Worm (Caenorhabditis elegans) whole organism, L3 larva: ENCODE measurements around the gene Y49F6A.5.

Experiments used
- R02D3.7 ChIP-seq: fragments of 150-350 bp; optimal IDR thresholded peaks from 2 replicates; lab custom pipeline; 2014; ENCODE audit warnings: missing biosample characterization, missing genetic modification characterization
- ZK546.5 ChIP-seq: sonication (generic microtip); optimal IDR thresholded peaks from 2 replicates; lab custom pipeline; 2017; ENCODE audit warnings: missing biosample characterization, missing genetic modification characterization
- aly-2 ChIP-seq: fragments of 150-350 bp; optimal IDR thresholded peaks from 2 replicates; lab custom pipeline; 2014; ENCODE audit warnings: missing biosample characterization, missing genetic modification characterization
- ceh-16 ChIP-seq: sonication (generic microtip); optimal IDR thresholded peaks from 2 replicates; lab custom pipeline; 2017; ENCODE audit warnings: missing biosample characterization, missing genetic modification characterization
- ceh-82 ChIP-seq: fragments of 150-350 bp; optimal IDR thresholded peaks from 2 replicates; lab custom pipeline; 2014; ENCODE audit warnings: missing biosample characterization, missing genetic modification characterization
- ceh-9 ChIP-seq: sonication (generic microtip); optimal IDR thresholded peaks from 2 replicates; lab custom pipeline; 2018; ENCODE audit warnings: missing biosample characterization, missing genetic modification characterization
- daf-12 ChIP-seq: fragments of 150-350 bp; optimal IDR thresholded peaks from 2 replicates; lab custom pipeline; 2014; ENCODE audit warnings: missing biosample characterization, missing genetic modification reagents, missing genetic modification characterization
- egl-27 ChIP-seq: sonication (generic microtip); optimal IDR thresholded peaks from 4 replicates; lab custom pipeline; 2017; ENCODE audit warnings: missing biosample characterization, missing genetic modification reagents, missing genetic modification characterization
- elt-1 ChIP-seq: fragments of 150-350 bp; optimal IDR thresholded peaks from 2 replicates; lab custom pipeline; 2014; ENCODE audit warnings: missing biosample characterization, missing genetic modification characterization
- elt-2 ChIP-seq: sonication (generic microtip); optimal IDR thresholded peaks from 2 replicates; lab custom pipeline; 2016; ENCODE audit warnings: missing genetic modification reagents, mild to moderate bottlenecking, missing genetic modification characterization, missing compliant biosample characterization
- elt-3 ChIP-seq, 3 experiments: fragments of 150-350 bp in 1 of 3; sonication (generic microtip) in 2 of 3; optimal IDR thresholded peaks; 2 replicates in 2 of 3; 4 replicates in 1 of 3; lab custom pipeline; 2014 to 2017; ENCODE audit warnings: missing biosample characterization in 3 of 3, missing genetic modification characterization in 3 of 3
- eor-1 ChIP-seq, 2 experiments: fragments of 150-350 bp; optimal IDR thresholded peaks; 2 replicates each; lab custom pipeline; 2014 to 2018; ENCODE audit warnings: missing biosample characterization in 2 of 2, missing genetic modification characterization in 2 of 2
- fkh-10 ChIP-seq: sonication (generic microtip); optimal IDR thresholded peaks from 2 replicates; lab custom pipeline; 2017; ENCODE audit warnings: missing biosample characterization, missing genetic modification reagents, missing genetic modification characterization
- fkh-2 ChIP-seq: fragments of 150-350 bp; optimal IDR thresholded peaks from 2 replicates; lab custom pipeline; 2014; ENCODE audit warnings: missing biosample characterization, missing genetic modification reagents, missing genetic modification characterization
- fos-1 ChIP-seq: fragments of 150-350 bp; optimal IDR thresholded peaks from 2 replicates; lab custom pipeline; 2014; ENCODE audit warnings: missing biosample characterization, missing genetic modification characterization
- hmg-11 ChIP-seq: sonication (generic microtip); optimal IDR thresholded peaks from 2 replicates; lab custom pipeline; 2016; ENCODE audit warnings: missing genetic modification characterization, missing compliant biosample characterization
- jun-1 ChIP-seq: fragments of 150-350 bp; optimal IDR thresholded peaks from 2 replicates; lab custom pipeline; 2014; ENCODE audit warnings: missing biosample characterization, missing genetic modification reagents, missing genetic modification characterization
- lin-15B ChIP-seq: fragments of 150-350 bp; optimal IDR thresholded peaks from 2 replicates; lab custom pipeline; 2014; ENCODE audit warnings: missing biosample characterization, missing genetic modification characterization
- lin-39 ChIP-seq: fragments of 150-350 bp; optimal IDR thresholded peaks from 2 replicates; lab custom pipeline; 2018; ENCODE audit warnings: missing biosample characterization, missing genetic modification reagents, missing genetic modification characterization
- lsy-12 ChIP-seq: sonication (generic microtip); optimal IDR thresholded peaks from 2 replicates; lab custom pipeline; 2016; ENCODE audit warnings: mild to moderate bottlenecking, missing genetic modification characterization, missing compliant biosample characterization
- mml-1 ChIP-seq: fragments of 150-350 bp; sonication (generic microtip); optimal IDR thresholded peaks from 3 replicates; lab custom pipeline; 2014; ENCODE audit warnings: missing biosample characterization, missing genetic modification characterization
- nfya-1 ChIP-seq: sonication (generic microtip); optimal IDR thresholded peaks from 2 replicates; lab custom pipeline; 2017; ENCODE audit warnings: missing genetic modification characterization, mild to moderate bottlenecking, missing compliant biosample characterization, antibody characterized with exemption, moderate library complexity; ENCODE audit not compliant: insufficient read depth
- nhr-11 ChIP-seq: fragments of 150-350 bp; optimal IDR thresholded peaks from 2 replicates; lab custom pipeline; 2014; ENCODE audit warnings: missing biosample characterization, missing genetic modification characterization
- nhr-12 ChIP-seq: fragments of 150-350 bp; optimal IDR thresholded peaks from 2 replicates; lab custom pipeline; 2014; ENCODE audit warnings: missing biosample characterization, missing genetic modification characterization
- nhr-23 ChIP-seq: fragments of 150-350 bp; optimal IDR thresholded peaks from 2 replicates; lab custom pipeline; 2014; ENCODE audit warnings: missing biosample characterization, missing genetic modification reagents, missing genetic modification characterization
- nhr-25 ChIP-seq: sonication (generic microtip); optimal IDR thresholded peaks from 2 replicates; lab custom pipeline; 2017; ENCODE audit warnings: missing biosample characterization, missing genetic modification characterization
- nhr-43 ChIP-seq: sonication (generic microtip); optimal IDR thresholded peaks from 2 replicates; lab custom pipeline; 2016; ENCODE audit warnings: mild to moderate bottlenecking, missing genetic modification characterization, missing compliant biosample characterization; ENCODE audit not compliant: poor library complexity, severe bottlenecking
- nhr-67 ChIP-seq: fragments of 150-350 bp; optimal IDR thresholded peaks from 2 replicates; lab custom pipeline; 2014; ENCODE audit warnings: missing biosample characterization, missing genetic modification characterization
- nhr-76 ChIP-seq: fragments of 150-350 bp; sonication (generic microtip); optimal IDR thresholded peaks from 5 replicates; lab custom pipeline; 2014; ENCODE audit warnings: missing biosample characterization, missing genetic modification characterization
- pha-4 ChIP-seq: fragments of 150-350 bp; optimal IDR thresholded peaks from 2 replicates; lab custom pipeline; 2014; ENCODE audit warnings: missing biosample characterization, missing genetic modification reagents, missing genetic modification characterization
- pqm-1 ChIP-seq: fragments of 150-350 bp; optimal IDR thresholded peaks from 2 replicates; lab custom pipeline; 2017; ENCODE audit warnings: missing biosample characterization, missing genetic modification characterization, inconsistent platforms
- sea-2 ChIP-seq: fragments of 150-350 bp; sonication (generic microtip); optimal IDR thresholded peaks from 4 replicates; lab custom pipeline; 2014; ENCODE audit warnings: missing biosample characterization, missing genetic modification reagents, missing genetic modification characterization
- skn-1 ChIP-seq: fragments of 150-350 bp; optimal IDR thresholded peaks from 2 replicates; lab custom pipeline; 2014; ENCODE audit warnings: missing biosample characterization, missing genetic modification characterization
- unc-39 ChIP-seq: sonication (generic microtip); optimal IDR thresholded peaks from 4 replicates; lab custom pipeline; 2017; ENCODE audit warnings: missing biosample characterization, missing genetic modification characterization
- unc-62 ChIP-seq: fragments of 150-350 bp; sonication (generic microtip); optimal IDR thresholded peaks from 4 replicates; lab custom pipeline; 2014; ENCODE audit warnings: missing biosample characterization, missing genetic modification reagents, missing genetic modification characterization
- zag-1 ChIP-seq: fragments of 150-350 bp; optimal IDR thresholded peaks from 2 replicates; lab custom pipeline; 2014; ENCODE audit warnings: missing biosample characterization, missing genetic modification characterization
- ztf-11 ChIP-seq: fragments of 150-350 bp; optimal IDR thresholded peaks from 2 replicates; lab custom pipeline; 2014; ENCODE audit warnings: missing biosample characterization, missing genetic modification characterization
- ztf-4 ChIP-seq: fragments of 150-350 bp; optimal IDR thresholded peaks from 2 replicates; lab custom pipeline; 2014; ENCODE audit warnings: missing biosample characterization, missing genetic modification characterization

Gene Y49F6A.5

ce11 chrII:3570927-3571538, 38.6 kb downstream of the Y49F6A.5 start, which contains the start of the genes clec-128 and clec-129:
TSS of gene clec-128 (minus strand) at chrII:3571027.
TSS of gene clec-129 (plus strand) at chrII:3571488.
- TF ChIP-seq lsy-12 (no peak), unc-62 (GFP tag; lab: Kevin White, UChicago) (no peak), pha-4 (tag; lab: Kevin White, UChicago) (no peak), elt-2 (no peak), skn-1 (tag; lab: Kevin White, UChicago) (no peak), lin-39 (no peak), nhr-11 (tag; lab: Kevin White, UChicago) (no peak), fos-1 (tag; lab: Kevin White, UChicago) (no peak), unc-39 (tag; lab: Kevin White, UChicago) (no peak), eor-1 (tag; optimal IDR thresholded peaks at IDR 0.05; lab: Kevin White, UChicago) (no peak), nhr-25 (tag; lab: Kevin White, UChicago) (no peak), fkh-2 (no peak), hmg-11 (tag; lab: Kevin White, UChicago) (no peak), sea-2 (no peak)

ce11 chrII:3569118-3569517, 40.5 kb downstream of the Y49F6A.5 start, which contains the start of gene clec-127:
TSS of gene clec-127 (minus strand) at chrII:3569218.
- no peak for TF ChIP-seq egl-27

ce11 chrII:3567576-3567975, 42.1 kb downstream of the Y49F6A.5 start:
- TF ChIP-seq lin-39 (peak; percentile 16), elt-2 (peak; percentile 45)

ce11 chrII:3567066-3567465, 42.6 kb downstream of the Y49F6A.5 start:
- TF ChIP-seq pqm-1 (tag; lab: Kevin White, UChicago) (no peak), elt-2 (no peak), nhr-25 (tag; lab: Kevin White, UChicago) (no peak), nhr-76 (no peak), ztf-4 (tag; lab: Kevin White, UChicago) (no peak)

- TF ChIP-seq R02D3.7 (tag; lab: Kevin White, UChicago), result no peak
- TF ChIP-seq ceh-82, result no peak
- TF ChIP-seq pqm-1 (tag; lab: Kevin White, UChicago), result no peak
- no peak for TF ChIP-seq fkh-10
- TF ChIP-seq ceh-9 (tag; lab: Kevin White, UChicago), result no peak
- TF ChIP-seq unc-39 (tag; lab: Kevin White, UChicago), result no peak
- TF ChIP-seq hmg-11 (tag; lab: Kevin White, UChicago), result no peak
- TF ChIP-seq ceh-16, result no peak
- no peak for TF ChIP-seq fos-1 (tag; lab: Kevin White, UChicago)
- no peak for TF ChIP-seq ZK546.5 (tag; lab: Kevin White, UChicago)
- TF ChIP-seq jun-1 (tag; lab: Kevin White, UChicago), result no peak
- TF ChIP-seq daf-12 (tag; lab: Kevin White, UChicago), result no peak
- TF ChIP-seq elt-3 (tag; optimal IDR thresholded peaks at IDR 0.05; lab: Kevin White, UChicago), result no peak
- TF ChIP-seq ztf-11 (tag; lab: Kevin White, UChicago), result no peak
- no peak for TF ChIP-seq nhr-67 (tag; lab: Kevin White, UChicago)
- no peak for TF ChIP-seq mml-1
- no peak for TF ChIP-seq nhr-12 (tag; lab: Kevin White, UChicago)
- TF ChIP-seq aly-2 (tag; lab: Kevin White, UChicago), result no peak
Measured at ce11 chrII:3562419-3562818, 47.2 kb downstream of the Y49F6A.5 start, which contains the start of gene W10G11.3. TSS of gene W10G11.3 (minus strand) at chrII:3562519.

ce11 chrII:3561561-3561960, 48.1 kb downstream of the Y49F6A.5 start, which contains the start of gene W10G11.2:
TSS of gene W10G11.2 (minus strand) at chrII:3561661.
- TF ChIP-seq pqm-1 (tag; lab: Kevin White, UChicago) (no peak), nhr-23 (tag; lab: Kevin White, UChicago) (no peak), nhr-43 (tag; lab: Kevin White, UChicago) (no peak), nfya-1 (tag; lab: Kevin White, UChicago) (no peak), R02D3.7 (tag; lab: Kevin White, UChicago) (no peak), ceh-9 (tag; lab: Kevin White, UChicago) (no peak), zag-1 (no peak), lin-15B (no peak), fkh-2 (no peak), elt-1 (no peak), nhr-11 (tag; lab: Kevin White, UChicago) (no peak), elt-2 (no peak), pha-4 (tag; lab: Kevin White, UChicago) (no peak), lin-39 (no peak), egl-27 (no peak), nhr-12 (tag; lab: Kevin White, UChicago) (no peak), mml-1 (no peak), elt-3 (tag; optimal IDR thresholded peaks at IDR 0.05; lab: Kevin White, UChicago) (no peak)
